Worm (Caenorhabditis elegans) whole organism, young adult: ENCODE results near the gene evl-20.

ENCODE experiments used
- ccch-3 ChIP-seq: fragments of 200-800 bp; sonication (Bioruptor generic); optimal IDR thresholded peaks from 2 replicates; lab custom pipeline; 2018; ENCODE audit warnings: mild to moderate bottlenecking, missing genetic modification characterization, missing compliant biosample characterization
- him-1 ChIP-seq: sonication (generic microtip); optimal IDR thresholded peaks from 2 replicates; lab custom pipeline; 2016; ENCODE audit warnings: missing genotype, missing genetic modification reagents, missing genetic modification characterization, missing compliant biosample characterization
- hlh-26 ChIP-seq: fragments of 200-800 bp; sonication (Bioruptor generic); conservative IDR thresholded peaks from 2 replicates; pipeline ENCODE4 v1.3.6; 2022; ENCODE audit warnings: missing genetic modification reagents, missing genetic modification characterization, missing compliant biosample characterization
- lsy-27 ChIP-seq: sonication (generic microtip); optimal IDR thresholded peaks from 2 replicates; lab custom pipeline; 2017; ENCODE audit warnings: missing genetic modification characterization, mild to moderate bottlenecking, missing compliant biosample characterization, antibody characterized with exemption, missing genotype, borderline replicate concordance; ENCODE audit not compliant: insufficient read depth
- madf-3 ChIP-seq: fragments of 200-800 bp; sonication (Bioruptor generic); IDR thresholded peaks from 2 replicates; pipeline ENCODE4 v1.3.6; 2022; ENCODE audit warnings: missing genetic modification reagents, missing genetic modification characterization, missing compliant biosample characterization
- nhr-179 ChIP-seq: sonication (generic microtip); optimal IDR thresholded peaks from 2 replicates; lab custom pipeline; 2016; ENCODE audit warnings: mild to moderate bottlenecking, missing genetic modification characterization, missing compliant biosample characterization
- tbp1 ChIP-seq: fragments of 200-800 bp; sonication (Bioruptor generic); optimal IDR thresholded peaks from 2 replicates; lab custom pipeline; 2018; ENCODE audit warnings: mild to moderate bottlenecking, missing genetic modification characterization, missing compliant biosample characterization
- unc-62 ChIP-seq: fragments of 150-350 bp; optimal IDR thresholded peaks from 2 replicates; lab custom pipeline; 2014; ENCODE audit warnings: missing biosample characterization, missing genetic modification reagents, missing genetic modification characterization
- ztf-18 ChIP-seq: sonication (generic microtip); optimal IDR thresholded peaks from 2 replicates; lab custom pipeline; 2016; ENCODE audit warnings: missing genotype, mild to moderate bottlenecking, missing genetic modification characterization, missing compliant biosample characterization

- no peak for TF ChIP-seq lsy-27 (tag; lab: Kevin White, UChicago)
- TF ChIP-seq unc-62 (GFP tag; lab: Kevin White, UChicago) = no peak
- TF ChIP-seq ccch-3 (GFP tag; lab: Kevin White, UChicago) = no peak
- no peak for TF ChIP-seq madf-3 (GFP tag; lab: Robert Waterston, UW)
- TF ChIP-seq hlh-26 (GFP tag; lab: Robert Waterston, UW) = no peak
- TF ChIP-seq ztf-18 = no peak
- no peak for TF ChIP-seq him-1 (tag; lab: Kevin White, UChicago)
- TF ChIP-seq tbp1 = no peak
- TF ChIP-seq nhr-179 (tag; lab: Kevin White, UChicago) = no peak
These were observed 31.3 kb downstream of the evl-20 start, which contains the start of the genes M05D6.1 and M05D6.3 for ce11 chrII:8475306-8475822.
